Worm (Caenorhabditis elegans): ENCODE measurements around the gene nhr-150.
A peak's percentile ranks its signal among the peaks of the same experiment; 100 is the strongest.

nhr-150 gene

DNA sequence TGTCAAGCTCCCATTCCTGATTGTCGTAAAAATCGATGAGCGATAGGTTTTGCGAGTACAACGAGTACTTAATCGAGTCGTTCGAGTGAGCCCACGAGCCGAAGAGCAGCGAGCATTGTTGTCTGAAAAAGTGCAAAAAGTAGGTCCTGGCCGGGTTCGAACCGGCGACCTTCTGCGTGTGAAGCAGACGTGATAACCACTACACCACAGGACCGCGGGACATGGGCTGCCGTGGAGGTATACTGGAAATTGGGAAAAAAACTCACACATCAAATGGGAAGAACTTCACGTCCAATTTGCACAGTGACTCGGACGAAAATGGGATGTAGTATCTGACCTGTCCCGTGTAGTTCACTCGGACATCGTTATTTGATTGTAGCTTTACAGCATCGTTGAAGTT is 34.1 kb upstream of the nhr-150 start (continued):
- peak; percentile 17 for TF ChIP-seq nhr-80 (tag; optimal IDR thresholded peaks at IDR 0.05)
- no peak for TF ChIP-seq ceh-79 (tag; optimal IDR thresholded peaks at IDR 0.05)
- TF ChIP-seq Y79H2A.3 (GFP tag; conservative IDR thresholded peaks at IDR 0.05) = no peak
- TF ChIP-seq madf-8 (GFP tag; conservative IDR thresholded peaks at IDR 0.05) = no peak
- TF ChIP-seq hlh-26 (GFP tag; conservative IDR thresholded peaks at IDR 0.05) = no peak
- TF ChIP-seq sea-2 (GFP tag; IDR thresholded peaks at IDR 0.05) = no peak
- peak; percentile 77 for TF ChIP-seq B0261.1 (tag; optimal IDR thresholded peaks at IDR 0.05)
- no peak for TF ChIP-seq tlf-1 (GFP tag; optimal IDR thresholded peaks at IDR 0.05)
- no peak for TF ChIP-seq nfyb-1 (GFP tag; IDR thresholded peaks at IDR 0.05)
- no peak for TF ChIP-seq F10E7.11 (tag; optimal IDR thresholded peaks at IDR 0.05)
- no peak for TF ChIP-seq bed-2 (GFP tag; IDR thresholded peaks at IDR 0.05)
- TF ChIP-seq nhr-179 (tag; optimal IDR thresholded peaks at IDR 0.05) = no peak
- TF ChIP-seq dox-1 (GFP tag; IDR thresholded peaks at IDR 0.05) = peak; percentile 77
- TF ChIP-seq let-526 (GFP tag; IDR thresholded peaks at IDR 0.05) = no peak
- TF ChIP-seq ets-4 (GFP tag; optimal IDR thresholded peaks at IDR 0.05) = no peak
- TF ChIP-seq F57C9.4 (tag; optimal IDR thresholded peaks at IDR 0.05) = no peak
- no peak for TF ChIP-seq tbx-9 (tag; optimal IDR thresholded peaks at IDR 0.05; ENCODE audit: borderline replicate concordance)
- TF ChIP-seq Y53G8AR.9 (GFP tag; conservative IDR thresholded peaks at IDR 0.05) = no peak
- TF ChIP-seq aptf-3 (GFP tag; IDR thresholded peaks at IDR 0.05) = no peak
- no peak for TF ChIP-seq mes-4 (tag; optimal IDR thresholded peaks at IDR 0.05)
- TF ChIP-seq hsf-1 (GFP tag; IDR thresholded peaks at IDR 0.05) = 0 out of 2 replicates have a peak, but pooled peaks have one; percentile 10
- TF ChIP-seq F33H1.4 (GFP tag; IDR thresholded peaks at IDR 0.05) = peak; percentile 54; the same call in 1 of the 2 replicates
- no peak for TF ChIP-seq egl-18 (GFP tag; IDR thresholded peaks at IDR 0.05)
- TF ChIP-seq nhr-27 (tag; optimal IDR thresholded peaks at IDR 0.05) = no peak
- TF ChIP-seq pha-4 (tag; optimal IDR thresholded peaks at IDR 0.05) = no peak
- TF ChIP-seq madf-6 (GFP tag; IDR thresholded peaks at IDR 0.05) = peak; percentile 23; the same call in 1 of the 2 replicates
- peak; percentile 66 for TF ChIP-seq D2030.7 (GFP tag; IDR thresholded peaks at IDR 0.05)
- TF ChIP-seq ceh-58 (GFP tag; IDR thresholded peaks at IDR 0.05) = no peak
- no peak; the same call in 1 of the 2 replicates for TF ChIP-seq attf-3 (GFP tag; conservative IDR thresholded peaks at IDR 0.05)
- TF ChIP-seq ztf-25 (GFP tag; IDR thresholded peaks at IDR 0.05) = no peak
- no peak for TF ChIP-seq efl-1 (GFP tag; optimal IDR thresholded peaks at IDR 0.05)
- TF ChIP-seq F57A8.1 (GFP tag; optimal IDR thresholded peaks at IDR 0.05) = no peak
- no peak for TF ChIP-seq T07F8.4 (tag; optimal IDR thresholded peaks at IDR 0.05)
- TF ChIP-seq bed-1 (GFP tag; IDR thresholded peaks at IDR 0.05) = no peak
- no peak for TF ChIP-seq xnd-1 (tag; optimal IDR thresholded peaks at IDR 0.05)
- TF ChIP-seq ztf-26 (tag; optimal IDR thresholded peaks at IDR 0.05) = peak; percentile 13
- TF ChIP-seq hmg-20 (GFP tag; IDR thresholded peaks at IDR 0.05) = no peak
- peak; percentile 47 for TF ChIP-seq rpc-1 (optimal IDR thresholded peaks at IDR 0.05)
- peak; percentile 73 for TF ChIP-seq rpc-1 (tag; optimal IDR thresholded peaks at IDR 0.05)
- TF ChIP-seq lin-26 (GFP tag; IDR thresholded peaks at IDR 0.05) = peak; percentile 75; the same call in 1 of the 2 replicates
- TF ChIP-seq F49E8.2 (tag; optimal IDR thresholded peaks at IDR 0.05; ENCODE audit: insufficient read depth) = peak; percentile 22
- TF ChIP-seq aptf-2 (GFP tag; conservative IDR thresholded peaks at IDR 0.05) = 0 out of 2 replicates have a peak, but pooled peaks have one; percentile 32
- no peak for TF ChIP-seq cebp-2 (GFP tag; IDR thresholded peaks at IDR 0.05)
- TF ChIP-seq lin-40 (tag; optimal IDR thresholded peaks at IDR 0.05) = no peak
- TF ChIP-seq lsl-1 (GFP tag; optimal IDR thresholded peaks at IDR 0.05) = peak; percentile 40
- peak; percentile 63 for TF ChIP-seq pbrm-1 (GFP tag; IDR thresholded peaks at IDR 0.05)

Measured in whole organism, young adult.